Fruit fly (Drosophila melanogaster) whole organism: ENCODE results near the gene CG11248.

Experiments used
- CG8478 ChIP-seq: fragments of >200 bp; optimal IDR thresholded peaks from 2 replicates; lab custom pipeline; 2018; ENCODE audit warnings: inconsistent platforms
- Dll ChIP-seq: fragments of >200 bp; optimal IDR thresholded peaks from 2 replicates; lab custom pipeline; 2017
- EcR ChIP-seq, 2 experiments: fragments of >200 bp; optimal IDR thresholded peaks; 2 replicates each; lab custom pipeline; 2017; ENCODE audit warnings: missing biosample characterization in 2 of 2, missing genetic modification characterization in 2 of 2, missing genetic modification reagents in 2 of 2
- pan ChIP-seq: fragments of >200 bp; optimal IDR thresholded peaks from 2 replicates; lab custom pipeline; 2017
- psq ChIP-seq: fragments of >200 bp; optimal IDR thresholded peaks from 2 replicates; lab custom pipeline; 2017
- usp ChIP-seq: fragments of >200 bp; optimal IDR thresholded peaks from 2 replicates; lab custom pipeline; 2017; ENCODE audit warnings: missing biosample characterization, missing genetic modification characterization, mixed read lengths

The CG11248 gene

dm6 chr3L:21651412-21651811 is 28.4 kb upstream of the CG11248 start:
- no peak for TF ChIP-seq Dll (lab: Kevin White, UChicago)
- no peak for TF ChIP-seq EcR (GFP tag; optimal IDR thresholded peaks at IDR 0.05; lab: Kevin White, UChicago)
- TF ChIP-seq psq (lab: Kevin White, UChicago) = no peak

DNA sequence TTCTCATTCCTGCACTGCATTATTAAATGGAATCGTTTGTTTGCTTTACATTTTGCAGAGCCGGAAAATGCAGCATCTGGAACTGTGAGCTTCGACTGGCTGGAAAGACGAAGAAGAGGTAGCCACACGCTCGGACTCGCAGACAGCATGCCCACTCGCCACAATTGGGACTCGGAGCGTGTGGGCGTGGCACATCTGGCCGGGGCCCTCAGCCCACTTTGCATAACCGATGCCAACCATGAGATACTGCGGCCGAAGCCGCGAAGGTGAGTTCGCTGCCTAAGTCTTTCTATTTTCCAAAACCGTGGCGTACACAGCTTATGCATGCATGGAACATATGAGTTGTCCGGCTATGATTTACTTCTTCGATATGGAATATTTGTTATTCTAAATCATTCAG is 27.7 kb upstream of the CG11248 start:
- no peak for TF ChIP-seq CG8478 (lab: Kevin White, UChicago)
- TF ChIP-seq psq (lab: Kevin White, UChicago) = no peak
- no peak for TF ChIP-seq usp
- TF ChIP-seq pan (lab: Kevin White, UChicago) = no peak
- no peak for TF ChIP-seq Dll (lab: Kevin White, UChicago)
- TF ChIP-seq EcR (GFP tag; optimal IDR thresholded peaks at IDR 0.05; lab: Kevin White, UChicago) = no peak

- TF ChIP-seq EcR (GFP tag; optimal IDR thresholded peaks at IDR 0.05; lab: Kevin White, UChicago) = no peak
- TF ChIP-seq CG8478 (lab: Kevin White, UChicago) = no peak
- TF ChIP-seq usp = no peak
- no peak for TF ChIP-seq pan (lab: Kevin White, UChicago)
- no peak for TF ChIP-seq psq (lab: Kevin White, UChicago)
- TF ChIP-seq Dll (lab: Kevin White, UChicago) = no peak
Measured at dm6 chr3L:21652768-21653167, 27.1 kb upstream of the CG11248 start.

- TF ChIP-seq Dll (lab: Kevin White, UChicago) (no peak), EcR (GFP tag; optimal IDR thresholded peaks at IDR 0.05; lab: Kevin White, UChicago) (no peak), CG8478 (lab: Kevin White, UChicago) (no peak), pan (lab: Kevin White, UChicago) (no peak), psq (lab: Kevin White, UChicago) (no peak), usp (no peak)
Measured at dm6 chr3L:21666880-21667279, 13.0 kb upstream of the CG11248 start, which contains the start of gene Cpr78E. Gene Cpr78E (minus strand): TSS chr3L:21666980.

- TF ChIP-seq pan (lab: Kevin White, UChicago) (no peak), Dll (lab: Kevin White, UChicago) (no peak), usp (no peak), EcR (GFP tag; optimal IDR thresholded peaks at IDR 0.05; lab: Kevin White, UChicago) (no peak), CG8478 (lab: Kevin White, UChicago) (no peak), psq (lab: Kevin White, UChicago) (no peak)
Measured at dm6 chr3L:21667530-21667929, 12.3 kb upstream of the CG11248 start.

- no peak for TF ChIP-seq pan (lab: Kevin White, UChicago)
- TF ChIP-seq usp = no peak
- TF ChIP-seq Dll (lab: Kevin White, UChicago) = no peak
- TF ChIP-seq psq (lab: Kevin White, UChicago) = no peak
- TF ChIP-seq EcR (GFP tag; optimal IDR thresholded peaks at IDR 0.05; lab: Kevin White, UChicago) = no peak
- no peak for TF ChIP-seq CG8478 (lab: Kevin White, UChicago)
Measured at dm6 chr3L:21671839-21672238, 8.0 kb upstream of the CG11248 start, which contains the start of gene CG11249. Gene CG11249 (plus strand): TSS chr3L:21672139.

DNA sequence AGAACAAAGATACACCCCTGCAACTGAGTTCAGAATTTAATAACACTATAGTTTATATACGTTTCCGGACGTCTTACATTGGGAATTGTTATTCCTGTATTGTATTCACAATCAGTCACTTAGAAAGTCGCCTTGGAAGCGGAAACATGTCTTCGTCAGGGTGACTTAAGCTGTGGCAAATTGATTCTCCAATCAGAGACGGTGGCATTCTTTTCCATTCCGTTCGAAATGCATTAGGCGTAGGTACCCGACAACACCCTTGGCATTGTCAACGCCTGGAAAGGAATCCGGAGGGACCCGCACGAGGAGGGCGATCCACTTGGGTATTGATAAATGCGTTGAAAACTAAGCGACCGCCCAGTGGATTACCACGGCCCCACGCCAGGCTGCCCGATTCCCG is 4.1 kb downstream of the CG11248 start, which contains the start of gene Sfp78E:
Gene Sfp78E (minus strand): TSS at position 101 of the 400 bp plus-strand sequence.
- no peak for TF ChIP-seq psq (lab: Kevin White, UChicago)
- no peak for TF ChIP-seq EcR (GFP tag; optimal IDR thresholded peaks at IDR 0.05; lab: Kevin White, UChicago)
- TF ChIP-seq pan (lab: Kevin White, UChicago) = no peak
- TF ChIP-seq Dll (lab: Kevin White, UChicago) = no peak
- TF ChIP-seq CG8478 (lab: Kevin White, UChicago) = no peak
- no peak for TF ChIP-seq usp

DNA sequence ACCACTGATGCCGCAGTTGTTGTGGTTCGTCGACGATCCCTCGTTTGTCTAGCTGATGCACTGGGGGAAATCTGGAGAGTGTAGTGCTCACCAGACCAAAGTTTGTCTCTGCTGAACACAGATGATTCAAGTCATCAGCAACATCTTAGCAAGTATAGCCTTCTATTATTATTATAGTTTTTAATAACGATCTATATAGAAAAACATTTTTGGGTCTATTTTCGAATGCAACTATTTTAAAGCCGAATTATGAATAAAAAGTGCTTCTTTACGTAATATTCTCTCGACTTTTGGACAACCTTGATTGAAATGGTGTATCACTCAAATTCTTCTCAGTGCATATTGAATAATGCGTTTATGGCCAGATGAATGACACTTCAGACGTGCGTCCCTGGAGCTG is 5.9 kb downstream of the CG11248 start:
- TF ChIP-seq EcR (GFP tag; optimal IDR thresholded peaks at IDR 0.05; lab: Kevin White, UChicago) = no peak
- no peak for TF ChIP-seq psq (lab: Kevin White, UChicago)
- no peak for TF ChIP-seq usp
- no peak for TF ChIP-seq Dll (lab: Kevin White, UChicago)
- TF ChIP-seq pan (lab: Kevin White, UChicago) = no peak
- TF ChIP-seq CG8478 (lab: Kevin White, UChicago) = no peak

- TF ChIP-seq pan (lab: Kevin White, UChicago) = no peak
- TF ChIP-seq CG8478 (lab: Kevin White, UChicago) = no peak
- no peak for TF ChIP-seq Dll (lab: Kevin White, UChicago)
- no peak for TF ChIP-seq EcR (GFP tag; optimal IDR thresholded peaks at IDR 0.05; lab: Kevin White, UChicago)
- no peak for TF ChIP-seq psq (lab: Kevin White, UChicago)
- TF ChIP-seq usp = no peak
Measured at dm6 chr3L:21688607-21689129, 8.8 kb downstream of the CG11248 start.

- no peak for TF ChIP-seq EcR (GFP tag; optimal IDR thresholded peaks at IDR 0.05; lab: Kevin White, UChicago)
- TF ChIP-seq psq (lab: Kevin White, UChicago) = no peak
- TF ChIP-seq usp = no peak
- no peak for TF ChIP-seq Dll (lab: Kevin White, UChicago)
- no peak for TF ChIP-seq CG8478 (lab: Kevin White, UChicago)
- TF ChIP-seq pan (lab: Kevin White, UChicago) = no peak
Measured at dm6 chr3L:21694647-21695046, 14.8 kb downstream of the CG11248 start.

DNA sequence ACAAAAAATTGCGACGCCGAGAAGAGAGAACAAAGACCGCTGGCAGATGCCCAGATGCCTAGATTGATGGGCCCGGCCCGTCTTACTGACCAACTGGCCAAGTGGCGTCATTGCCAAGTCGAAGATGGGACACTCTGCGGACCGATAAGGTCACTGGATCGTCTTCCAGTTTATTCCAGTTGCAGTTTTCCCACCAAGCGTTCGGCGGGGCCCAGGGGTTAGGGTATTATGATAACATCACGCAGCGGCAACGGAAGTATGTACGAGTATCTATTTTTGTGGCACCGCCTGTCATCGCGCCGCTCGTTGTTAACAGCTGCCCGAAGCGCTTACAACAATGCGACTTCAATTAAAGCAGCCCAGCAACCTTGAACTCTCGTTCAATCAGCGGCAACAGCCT is 20.2 kb downstream of the CG11248 start:
- no peak for TF ChIP-seq usp
- no peak for TF ChIP-seq pan (lab: Kevin White, UChicago)
- TF ChIP-seq CG8478 (lab: Kevin White, UChicago) = no peak
- no peak for TF ChIP-seq Dll (lab: Kevin White, UChicago)
- no peak for TF ChIP-seq EcR (GFP tag; optimal IDR thresholded peaks at IDR 0.05; lab: Kevin White, UChicago)
- no peak for TF ChIP-seq psq (lab: Kevin White, UChicago)

dm6 chr3L:21700945-21701344 is 21.1 kb downstream of the CG11248 start:
- no peak for TF ChIP-seq EcR (GFP tag; optimal IDR thresholded peaks at IDR 0.05; lab: Kevin White, UChicago)
- no peak for TF ChIP-seq Dll (lab: Kevin White, UChicago)
- TF ChIP-seq psq (lab: Kevin White, UChicago) = no peak
- no peak for TF ChIP-seq pan (lab: Kevin White, UChicago)
- TF ChIP-seq CG8478 (lab: Kevin White, UChicago) = no peak
- no peak for TF ChIP-seq usp
